Fruit fly (Drosophila melanogaster): ENCODE measurements around the gene Ubx.

DNA sequence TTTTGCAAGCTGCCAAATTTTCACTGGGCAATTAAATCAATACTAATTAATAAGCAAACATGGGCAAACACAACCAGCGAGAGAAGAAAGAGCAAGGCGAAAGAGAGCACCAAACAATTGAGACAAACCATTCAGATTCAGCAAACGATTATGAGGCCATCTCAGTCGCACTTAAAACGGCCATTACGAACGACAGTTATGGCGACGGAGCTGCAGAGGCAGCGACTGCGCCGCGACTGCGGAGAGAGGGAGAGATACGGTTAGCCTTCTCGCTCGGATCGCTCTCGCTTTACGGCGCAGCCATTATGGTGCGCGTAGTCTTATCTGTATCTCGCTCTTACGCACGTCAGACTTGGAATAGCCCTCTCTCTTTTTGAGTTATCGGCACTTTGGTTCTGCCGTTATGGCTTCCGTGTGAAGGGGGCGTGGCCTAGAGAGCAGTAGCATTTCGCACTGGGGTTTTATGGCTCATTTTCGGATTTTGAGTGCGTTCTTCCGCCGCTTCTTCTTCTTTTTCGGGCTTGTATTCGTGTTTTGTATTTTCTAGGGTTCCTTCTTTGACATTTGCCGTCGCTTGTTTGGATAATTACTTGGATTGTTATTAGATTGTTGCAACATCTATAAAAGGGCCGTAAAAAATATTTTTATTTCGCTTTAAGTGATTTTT, 29.8 kb upstream of the Ubx start:
- TF ChIP-seq Dll (optimal IDR thresholded peaks at IDR 0.05), result peak; percentile 47
- no peak for TF ChIP-seq psq (optimal IDR thresholded peaks at IDR 0.05)
- TF ChIP-seq pan (optimal IDR thresholded peaks at IDR 0.05), result no peak
- peak; percentile 91 for TF ChIP-seq CG8478 (optimal IDR thresholded peaks at IDR 0.05)
